Fruit fly (Drosophila melanogaster) whole organism, prepupa: ENCODE results near the gene ND-MNLL.

ENCODE experiments used
- Blimp-1 ChIP-seq: fragments of 200-800 bp; sonication (Bioruptor generic); optimal IDR thresholded peaks from 3 replicates; lab custom pipeline; 2017; ENCODE audit warnings: missing biosample characterization, missing genetic modification characterization, mild to moderate bottlenecking, moderate library complexity, missing genetic modification reagents
- CG10631 ChIP-seq: fragments of 200-800 bp; sonication (Bioruptor generic); optimal IDR thresholded peaks from 2 replicates; lab custom pipeline; 2016; ENCODE audit warnings: missing biosample characterization, missing genetic modification characterization
- CG10669 ChIP-seq: fragments of 200-800 bp; sonication (Bioruptor generic); optimal IDR thresholded peaks from 3 replicates; lab custom pipeline; 2018; ENCODE audit warnings: missing biosample characterization, mild to moderate bottlenecking, missing genetic modification characterization, moderate library complexity
- CG11294 ChIP-seq: fragments of 200-800 bp; sonication (Bioruptor generic); IDR thresholded peaks from 2 replicates; pipeline ENCODE4 v1.3.6; 2022; ENCODE audit warnings: missing biosample characterization, missing genetic modification characterization
- CG11902 ChIP-seq: fragments of 200-800 bp; sonication (Bioruptor generic); optimal IDR thresholded peaks from 3 replicates; lab custom pipeline; 2016; ENCODE audit warnings: missing biosample characterization, missing genetic modification characterization
- CG15336 ChIP-seq: fragments of 200-800 bp; sonication (Bioruptor generic); IDR thresholded peaks from 2 replicates; pipeline ENCODE4 v1.3.6; 2022; ENCODE audit warnings: missing biosample characterization, missing genetic modification characterization
- CG1621 ChIP-seq: fragments of 200-800 bp; sonication (Bioruptor generic); optimal IDR thresholded peaks from 3 replicates; lab custom pipeline; 2018; ENCODE audit warnings: missing biosample characterization, mild to moderate bottlenecking, missing genetic modification characterization
- CG16779 ChIP-seq: fragments of 200-800 bp; sonication (Bioruptor generic); optimal IDR thresholded peaks from 3 replicates; lab custom pipeline; 2017; ENCODE audit warnings: missing biosample characterization, mild to moderate bottlenecking, missing genetic modification characterization
- CG3032 ChIP-seq: fragments of 200-800 bp; optimal IDR thresholded peaks from 2 replicates; lab custom pipeline; 2019; ENCODE audit warnings: missing biosample characterization, mild to moderate bottlenecking, missing genetic modification characterization, moderate library complexity
- CG32006 ChIP-seq: fragments of 200-800 bp; sonication (Bioruptor generic); optimal IDR thresholded peaks from 3 replicates; lab custom pipeline; 2017; ENCODE audit warnings: missing biosample characterization, mild to moderate bottlenecking, missing genetic modification characterization
- CG34406 ChIP-seq: fragments of 200-800 bp; sonication (Bioruptor generic); optimal IDR thresholded peaks from 3 replicates; lab custom pipeline; 2016; ENCODE audit warnings: missing biosample characterization, missing genetic modification characterization
- CG4318 ChIP-seq: fragments of 200-800 bp; sonication (Bioruptor generic); optimal IDR thresholded peaks from 3 replicates; lab custom pipeline; 2017; ENCODE audit warnings: missing biosample characterization, mild to moderate bottlenecking, missing genetic modification characterization
- CG6163 ChIP-seq: fragments of 200-800 bp; sonication (Bioruptor generic); IDR thresholded peaks from 3 replicates; pipeline ENCODE4 v1.3.6; 2022; ENCODE audit warnings: missing biosample characterization, missing genetic modification characterization
- CG6276 ChIP-seq: fragments of 200-800 bp; sonication (Bioruptor generic); optimal IDR thresholded peaks from 2 replicates; lab custom pipeline; 2017; ENCODE audit warnings: missing biosample characterization, mild to moderate bottlenecking, missing genetic modification characterization
- CG6808 ChIP-seq: fragments of 200-800 bp; sonication (Bioruptor generic); optimal IDR thresholded peaks from 3 replicates; lab custom pipeline; 2017; ENCODE audit warnings: missing biosample characterization, missing genetic modification characterization, mild to moderate bottlenecking, moderate library complexity, missing genetic modification reagents
- CG6854 ChIP-seq: fragments of 200-800 bp; sonication (Bioruptor generic); optimal IDR thresholded peaks from 2 replicates; lab custom pipeline; 2017; ENCODE audit warnings: missing biosample characterization, mild to moderate bottlenecking, missing genetic modification characterization
- CG8119 ChIP-seq: fragments of 200-800 bp; sonication (Bioruptor generic); IDR thresholded peaks from 3 replicates; pipeline ENCODE4 v1.3.6; 2022; ENCODE audit warnings: missing biosample characterization, missing genetic modification characterization
- CG8319 ChIP-seq: fragments of 200-800 bp; sonication (Bioruptor generic); optimal IDR thresholded peaks from 3 replicates; lab custom pipeline; 2016; ENCODE audit warnings: missing biosample characterization, missing genetic modification characterization
- CG8632 ChIP-seq: fragments of 200-800 bp; sonication (Bioruptor generic); optimal IDR thresholded peaks from 3 replicates; lab custom pipeline; 2016; ENCODE audit warnings: missing biosample characterization, missing genetic modification characterization
- CG9139 ChIP-seq: fragments of 200-800 bp; sonication (Bioruptor generic); optimal IDR thresholded peaks from 3 replicates; lab custom pipeline; 2017; ENCODE audit warnings: missing biosample characterization, mild to moderate bottlenecking, missing genetic modification characterization
- Eip75B ChIP-seq: fragments of 200-800 bp; sonication (Bioruptor generic); optimal IDR thresholded peaks from 3 replicates; lab custom pipeline; 2016; ENCODE audit warnings: missing biosample characterization, missing genetic modification characterization
- Eip78C ChIP-seq: fragments of 200-800 bp; sonication (Bioruptor generic); peaks from one replicate; lab custom pipeline; 2016; ENCODE audit warnings: missing biosample characterization, missing genetic modification characterization
- Eip93F ChIP-seq: fragments of 200-800 bp; sonication (Bioruptor generic); optimal IDR thresholded peaks from 2 replicates; lab custom pipeline; 2016; ENCODE audit warnings: missing biosample characterization, mild to moderate bottlenecking, missing genetic modification characterization
- Ets96B ChIP-seq: fragments of 200-800 bp; optimal IDR thresholded peaks from 2 replicates; lab custom pipeline; 2019; ENCODE audit warnings: missing biosample characterization, mild to moderate bottlenecking, missing genetic modification characterization, moderate library complexity
- Gug ChIP-seq: fragments of 200-800 bp; sonication (Bioruptor generic); IDR thresholded peaks from 2 replicates; pipeline ENCODE4 v1.3.6; 2022; ENCODE audit warnings: missing biosample characterization, missing genetic modification characterization
- Hr39 ChIP-seq: fragments of 200-800 bp; sonication (Bioruptor generic); optimal IDR thresholded peaks from 2 replicates; lab custom pipeline; 2016; ENCODE audit warnings: missing biosample characterization, missing genetic modification characterization
- Hr4 ChIP-seq: fragments of 200-800 bp; sonication (Bioruptor generic); optimal IDR thresholded peaks from 3 replicates; lab custom pipeline; 2016; ENCODE audit warnings: missing biosample characterization, missing genetic modification characterization
- Lpt ChIP-seq: fragments of 200-800 bp; sonication (Bioruptor generic); optimal IDR thresholded peaks from 3 replicates; lab custom pipeline; 2016; ENCODE audit warnings: missing biosample characterization, missing genetic modification characterization
- Met ChIP-seq: fragments of 200-800 bp; sonication (Bioruptor generic); optimal IDR thresholded peaks from 3 replicates; lab custom pipeline; 2016; ENCODE audit warnings: missing biosample characterization, missing genetic modification characterization
- Smox ChIP-seq: fragments of 200-800 bp; sonication (Bioruptor generic); optimal IDR thresholded peaks from 3 replicates; lab custom pipeline; 2016; ENCODE audit warnings: missing biosample characterization, missing genetic modification characterization
- Sox102F ChIP-seq: fragments of 200-800 bp; sonication (Bioruptor generic); optimal IDR thresholded peaks from 2 replicates; lab custom pipeline; 2016; ENCODE audit warnings: missing biosample characterization, mild to moderate bottlenecking, missing genetic modification characterization
- Sox14 ChIP-seq: fragments of 200-800 bp; sonication (Bioruptor generic); optimal IDR thresholded peaks from 3 replicates; lab custom pipeline; 2016; ENCODE audit warnings: missing biosample characterization, missing genetic modification characterization
- Sox15 ChIP-seq: fragments of 200-800 bp; sonication (Bioruptor generic); optimal IDR thresholded peaks from 3 replicates; lab custom pipeline; 2016; ENCODE audit warnings: missing biosample characterization, missing genetic modification characterization
- achi ChIP-seq: fragments of 200-800 bp; sonication (Bioruptor generic); optimal IDR thresholded peaks from 3 replicates; lab custom pipeline; 2016; ENCODE audit warnings: missing biosample characterization, missing genetic modification characterization
- acj6 ChIP-seq: fragments of 200-800 bp; sonication (Bioruptor generic); optimal IDR thresholded peaks from 3 replicates; lab custom pipeline; 2016; ENCODE audit warnings: missing biosample characterization, missing genetic modification characterization
- dac ChIP-seq: fragments of 200-800 bp; sonication (Bioruptor generic); optimal IDR thresholded peaks from 2 replicates; lab custom pipeline; 2017; ENCODE audit warnings: missing biosample characterization, mild to moderate bottlenecking, missing genetic modification characterization
- dsx ChIP-seq: fragments of 200-800 bp; optimal IDR thresholded peaks from 3 replicates; lab custom pipeline; 2019; ENCODE audit warnings: missing biosample characterization, mild to moderate bottlenecking, missing genetic modification characterization, moderate library complexity; ENCODE audit not compliant: poor library complexity, severe bottlenecking
- esn ChIP-seq: fragments of 200-800 bp; sonication (Bioruptor generic); optimal IDR thresholded peaks from 2 replicates; lab custom pipeline; 2016; ENCODE audit warnings: missing biosample characterization, mild to moderate bottlenecking, missing genetic modification characterization, moderate library complexity
- fd59A ChIP-seq: fragments of 200-800 bp; sonication (Bioruptor generic); optimal IDR thresholded peaks from 2 replicates; lab custom pipeline; 2017; ENCODE audit warnings: missing biosample characterization, mild to moderate bottlenecking, missing genetic modification characterization, missing genetic modification reagents
- fd85E ChIP-seq: fragments of 200-800 bp; sonication (Bioruptor generic); optimal IDR thresholded peaks from 3 replicates; lab custom pipeline; 2016; ENCODE audit warnings: missing biosample characterization, missing genetic modification characterization
- fkh ChIP-seq: fragments of 200-800 bp; sonication (Bioruptor generic); optimal IDR thresholded peaks from 3 replicates; lab custom pipeline; 2017; ENCODE audit warnings: missing biosample characterization, mild to moderate bottlenecking, missing genetic modification characterization, moderate library complexity
- lz ChIP-seq: fragments of 200-800 bp; sonication (Bioruptor generic); optimal IDR thresholded peaks from 3 replicates; lab custom pipeline; 2016; ENCODE audit warnings: missing biosample characterization, missing genetic modification characterization
- net ChIP-seq: fragments of 200-800 bp; sonication (Bioruptor generic); optimal IDR thresholded peaks from 3 replicates; lab custom pipeline; 2016; ENCODE audit warnings: missing biosample characterization, missing genetic modification characterization
- pdm3 ChIP-seq: fragments of 200-800 bp; sonication (Bioruptor generic); optimal IDR thresholded peaks from 3 replicates; lab custom pipeline; 2016; ENCODE audit warnings: missing biosample characterization, missing genetic modification characterization
- salr ChIP-seq, 2 experiments: fragments of 200-800 bp; sonication (Bioruptor generic); optimal IDR thresholded peaks; 3 replicates each; lab custom pipeline; 2016 to 2018; ENCODE audit warnings: missing biosample characterization in 2 of 2, missing genetic modification characterization in 2 of 2, mild to moderate bottlenecking in 1 of 2
- spab ChIP-seq: fragments of 200-800 bp; sonication (Bioruptor generic); optimal IDR thresholded peaks from 2 replicates; lab custom pipeline; 2017; ENCODE audit warnings: missing biosample characterization, mild to moderate bottlenecking, missing genetic modification characterization, missing genetic modification reagents
- ss ChIP-seq, 2 experiments: fragments of 200-800 bp; sonication (Bioruptor generic); optimal IDR thresholded peaks; 2 replicates in 1 of 2; 3 replicates in 1 of 2; lab custom pipeline; 2017 to 2018; ENCODE audit warnings: mild to moderate bottlenecking in 2 of 2, missing biosample characterization in 2 of 2, missing genetic modification characterization in 2 of 2, moderate library complexity in 1 of 2
- svp ChIP-seq: fragments of 200-800 bp; sonication (Bioruptor generic); peaks from one replicate; lab custom pipeline; 2016; ENCODE audit warnings: missing biosample characterization, missing genetic modification characterization
- topi ChIP-seq: fragments of 200-800 bp; sonication (Bioruptor generic); optimal IDR thresholded peaks from 3 replicates; lab custom pipeline; 2016; ENCODE audit warnings: missing biosample characterization, missing genetic modification characterization
- vri ChIP-seq: fragments of 200-800 bp; sonication (Bioruptor generic); optimal IDR thresholded peaks from 3 replicates; lab custom pipeline; 2016; ENCODE audit warnings: missing biosample characterization, mild to moderate bottlenecking, missing genetic modification characterization

The ND-MNLL gene

dm6 chrX:7908239-7909068, 14.9 kb upstream of the ND-MNLL start, which contains the start of the genes dpr14 and spidey:
TSS of gene dpr14 (minus strand) at chrX:7908286.
TSS of gene spidey (plus strand) at chrX:7908931.
- peak; percentile 75 for TF ChIP-seq acj6 (GFP tag; lab: Kevin White, UChicago)
- peak; percentile 77 for TF ChIP-seq esn
- peak; percentile 81 for TF ChIP-seq CG6276
- peak; percentile 79 for TF ChIP-seq Ets96B
- peak; percentile 66 for TF ChIP-seq fkh
- peak; percentile 84 for TF ChIP-seq Sox14 (GFP tag; lab: Kevin White, UChicago)
- peak; percentile 86 for TF ChIP-seq pdm3 (GFP tag; lab: Kevin White, UChicago)
- TF ChIP-seq CG9139 (GFP tag; lab: Kevin White, UChicago) = peak; percentile 60
- TF ChIP-seq CG10669 = peak; percentile 75
- TF ChIP-seq net (GFP tag; lab: Kevin White, UChicago) = peak; percentile 74
- peak; percentile 65 for TF ChIP-seq spab
- peak; percentile 46 for TF ChIP-seq Sox15
- TF ChIP-seq CG15336 (GFP tag; lab: Robert Waterston, UW) = peak; percentile 85
- peak; percentile 75 for TF ChIP-seq achi
- peak; percentile 21 for TF ChIP-seq fd85E (GFP tag; lab: Kevin White, UChicago)
- peak; percentile 85 for TF ChIP-seq CG8119
- peak; percentile 75 for TF ChIP-seq dsx (GFP tag; lab: Kevin White, UChicago)
- peak; percentile 79 for TF ChIP-seq Lpt (GFP tag; lab: Kevin White, UChicago)
- peak; percentile 76 for TF ChIP-seq dac
- TF ChIP-seq ss (GFP tag; optimal IDR thresholded peaks at IDR 0.05; lab: Kevin White, UChicago) = peak; percentile 60 to 83
- peak; percentile 79 for TF ChIP-seq Hr39 (GFP tag; lab: Kevin White, UChicago)
- TF ChIP-seq Met (GFP tag; lab: Kevin White, UChicago) = peak; percentile 88
- TF ChIP-seq fd59A (GFP tag; lab: Kevin White, UChicago) = peak; percentile 65
- TF ChIP-seq Smox (GFP tag; lab: Kevin White, UChicago) = no peak
- peak; percentile 84 for TF ChIP-seq Eip75B (GFP tag; lab: Kevin White, UChicago)
- TF ChIP-seq CG6808 (GFP tag; lab: Kevin White, UChicago) = peak; percentile 74
- TF ChIP-seq CG11294 (GFP tag; lab: Robert Waterston, UW) = peak; percentile 75
- TF ChIP-seq Sox102F (GFP tag; lab: Kevin White, UChicago) = peak; percentile 83
- peak; percentile 63 for TF ChIP-seq CG6854 (GFP tag; lab: Kevin White, UChicago)
- TF ChIP-seq CG3032 (tag; lab: Kevin White, UChicago) = peak; percentile 70
- peak; percentile 17 for TF ChIP-seq Eip93F
- TF ChIP-seq lz (GFP tag; lab: Kevin White, UChicago) = peak; percentile 82
- TF ChIP-seq Hr4 (GFP tag; lab: Kevin White, UChicago) = peak; percentile 81
- TF ChIP-seq CG1621 (tag; lab: Kevin White, UChicago) = peak; percentile 76
- peak; percentile 44 for TF ChIP-seq Blimp-1
- peak; percentile 61 for TF ChIP-seq CG4318 (GFP tag; lab: Kevin White, UChicago)
- peak; percentile 90 for TF ChIP-seq svp (GFP tag; lab: Kevin White, UChicago)
- TF ChIP-seq Eip78C (GFP tag; lab: Kevin White, UChicago) = peak; percentile 96
- TF ChIP-seq CG10631 (GFP tag; lab: Kevin White, UChicago) = peak; percentile 76
- TF ChIP-seq CG34406 (GFP tag; lab: Kevin White, UChicago) = peak; percentile 73
- peak; percentile 53 for TF ChIP-seq CG8319
- peak; percentile 84 for TF ChIP-seq CG32006 (GFP tag; lab: Kevin White, UChicago)
- peak; percentile 54 for TF ChIP-seq CG16779 (tag; lab: Kevin White, UChicago)
- peak; percentile 66 for TF ChIP-seq CG8632 (GFP tag; lab: Kevin White, UChicago)
- peak; percentile 81 for TF ChIP-seq Gug (GFP tag; lab: Robert Waterston, UW)
- peak; percentile 99 for TF ChIP-seq vri (GFP tag; lab: Kevin White, UChicago)
- TF ChIP-seq topi (GFP tag; lab: Kevin White, UChicago) = peak; percentile 83
- peak; percentile 37 for TF ChIP-seq CG11902 (GFP tag; lab: Kevin White, UChicago)
- TF ChIP-seq CG6163 (GFP tag; lab: Robert Waterston, UW) = peak; percentile 85
- peak; percentile 57 to 64 for TF ChIP-seq salr (GFP tag; optimal IDR thresholded peaks at IDR 0.05; lab: Kevin White, UChicago)
